Worm (Caenorhabditis elegans) whole organism, L2 larva: Measurements from ENCODE around the gene F17H10.4.

Experiments
- C34F6.9 ChIP-seq: fragments of 150-350 bp; optimal IDR thresholded peaks from 2 replicates; lab custom pipeline; 2014; ENCODE audit warnings: missing biosample characterization, missing genetic modification characterization
- F13H6.1 ChIP-seq: sonication (generic microtip); optimal IDR thresholded peaks from 2 replicates; lab custom pipeline; 2016; ENCODE audit warnings: missing genetic modification characterization, missing compliant biosample characterization
- R02D3.7 ChIP-seq: fragments of 150-350 bp; optimal IDR thresholded peaks from 2 replicates; lab custom pipeline; 2014; ENCODE audit warnings: missing biosample characterization, missing genetic modification characterization
- Y55F3AM.14 ChIP-seq: fragments of 200-800 bp; sonication (Bioruptor generic); optimal IDR thresholded peaks from 2 replicates; lab custom pipeline; 2018; ENCODE audit warnings: mild to moderate bottlenecking, missing genetic modification characterization, missing compliant biosample characterization
- ZK546.5 ChIP-seq: sonication (generic microtip); optimal IDR thresholded peaks from 2 replicates; lab custom pipeline; 2017; ENCODE audit warnings: missing biosample characterization, missing genetic modification characterization
- alr-1 ChIP-seq: fragments of 150-350 bp; optimal IDR thresholded peaks from 2 replicates; lab custom pipeline; 2014; ENCODE audit warnings: missing biosample characterization, missing genetic modification characterization
- aly-2 ChIP-seq: fragments of 150-350 bp; optimal IDR thresholded peaks from 2 replicates; lab custom pipeline; 2014; ENCODE audit warnings: missing biosample characterization, missing genetic modification characterization
- ama-1 ChIP-seq: fragments of 150-350 bp; optimal IDR thresholded peaks from 2 replicates; lab custom pipeline; 2018; ENCODE audit warnings: inconsistent platforms
- blmp-1 ChIP-seq: sonication (generic microtip); optimal IDR thresholded peaks from 2 replicates; lab custom pipeline; 2017; ENCODE audit warnings: missing genetic modification characterization, mild to moderate bottlenecking, missing compliant biosample characterization, antibody characterized with exemption, moderate library complexity; ENCODE audit not compliant: insufficient read depth
- ceh-16 ChIP-seq: fragments of 150-350 bp; optimal IDR thresholded peaks from 2 replicates; lab custom pipeline; 2014; ENCODE audit warnings: missing biosample characterization, missing genetic modification characterization
- ceh-82 ChIP-seq: fragments of 150-350 bp; optimal IDR thresholded peaks from 2 replicates; lab custom pipeline; 2014; ENCODE audit warnings: missing biosample characterization, missing genetic modification characterization
- crh-2 ChIP-seq: sonication (generic microtip); optimal IDR thresholded peaks from 2 replicates; lab custom pipeline; 2017; ENCODE audit warnings: missing biosample characterization, missing genetic modification characterization
- dmd-4 ChIP-seq: sonication (generic microtip); optimal IDR thresholded peaks from 2 replicates; lab custom pipeline; 2017; ENCODE audit warnings: missing biosample characterization, missing genetic modification characterization
- egl-27 ChIP-seq: sonication (generic microtip); optimal IDR thresholded peaks from 3 replicates; lab custom pipeline; 2017; ENCODE audit warnings: missing biosample characterization, missing genetic modification reagents, missing genetic modification characterization
- elt-1 ChIP-seq: fragments of 150-350 bp; optimal IDR thresholded peaks from 2 replicates; lab custom pipeline; 2014; ENCODE audit warnings: missing biosample characterization, missing genetic modification characterization
- elt-3 ChIP-seq: sonication (generic microtip); optimal IDR thresholded peaks from 2 replicates; lab custom pipeline; 2017; ENCODE audit warnings: missing biosample characterization, missing genetic modification characterization
- fos-1 ChIP-seq: fragments of 150-350 bp; optimal IDR thresholded peaks from 2 replicates; lab custom pipeline; 2014; ENCODE audit warnings: missing biosample characterization, missing genetic modification characterization
- gmeb-1 ChIP-seq: fragments of 150-350 bp; optimal IDR thresholded peaks from 2 replicates; lab custom pipeline; 2014; ENCODE audit warnings: missing biosample characterization, missing genetic modification characterization
- lin-11 ChIP-seq: fragments of 150-350 bp; sonication (generic microtip); optimal IDR thresholded peaks from 2 replicates; lab custom pipeline; 2014; ENCODE audit warnings: missing biosample characterization, missing genetic modification characterization, inconsistent platforms, mixed read lengths
- lin-13 ChIP-seq: fragments of 150-350 bp; optimal IDR thresholded peaks from 2 replicates; lab custom pipeline; 2014; ENCODE audit warnings: missing biosample characterization, missing genetic modification reagents, missing genetic modification characterization
- lin-39 ChIP-seq: fragments of 150-350 bp; optimal IDR thresholded peaks from 2 replicates; lab custom pipeline; 2014; ENCODE audit warnings: missing biosample characterization, missing genetic modification reagents, missing genetic modification characterization
- lsy-2 ChIP-seq, 2 experiments: fragments of 150-350 bp in 1 of 2; sonication (generic microtip) in 1 of 2; optimal IDR thresholded peaks; 2 replicates each; lab custom pipeline; 2014 to 2017; ENCODE audit warnings: missing biosample characterization in 2 of 2, missing genetic modification characterization in 2 of 2
- mab-5 ChIP-seq: fragments of 150-350 bp; optimal IDR thresholded peaks from 2 replicates; lab custom pipeline; 2014; ENCODE audit warnings: missing biosample characterization, missing genetic modification characterization
- mbf-1 ChIP-seq: sonication (generic microtip); optimal IDR thresholded peaks from 2 replicates; lab custom pipeline; 2017; ENCODE audit warnings: missing biosample characterization, missing genetic modification characterization
- mdl-1 ChIP-seq, 2 experiments: fragments of 150-350 bp in 1 of 2; sonication (generic microtip) in 1 of 2; optimal IDR thresholded peaks; 2 replicates each; lab custom pipeline; 2017; ENCODE audit warnings: missing biosample characterization in 2 of 2, missing genetic modification characterization in 2 of 2
- nhr-10 ChIP-seq: sonication (generic microtip); optimal IDR thresholded peaks from 2 replicates; lab custom pipeline; 2017; ENCODE audit warnings: missing biosample characterization, missing genetic modification characterization
- nhr-11 ChIP-seq: fragments of 150-350 bp; optimal IDR thresholded peaks from 2 replicates; lab custom pipeline; 2014; ENCODE audit warnings: missing biosample characterization, missing genetic modification characterization
- nhr-12 ChIP-seq: fragments of 150-350 bp; optimal IDR thresholded peaks from 2 replicates; lab custom pipeline; 2014; ENCODE audit warnings: missing biosample characterization, missing genetic modification characterization
- nhr-129 ChIP-seq: fragments of 150-350 bp; optimal IDR thresholded peaks from 2 replicates; lab custom pipeline; 2014; ENCODE audit warnings: missing biosample characterization, missing genetic modification characterization
- nhr-21 ChIP-seq: fragments of 150-350 bp; optimal IDR thresholded peaks from 2 replicates; lab custom pipeline; 2014; ENCODE audit warnings: missing biosample characterization, missing genetic modification characterization
- nhr-23 ChIP-seq: fragments of 150-350 bp; optimal IDR thresholded peaks from 2 replicates; lab custom pipeline; 2014; ENCODE audit warnings: missing biosample characterization, missing genetic modification reagents, missing genetic modification characterization
- nhr-237 ChIP-seq: fragments of 150-350 bp; optimal IDR thresholded peaks from 2 replicates; lab custom pipeline; 2014; ENCODE audit warnings: missing biosample characterization, missing genetic modification characterization
- nhr-25 ChIP-seq: fragments of 150-350 bp; sonication (generic microtip); optimal IDR thresholded peaks from 3 replicates; lab custom pipeline; 2014; ENCODE audit warnings: missing biosample characterization, missing genetic modification characterization
- nhr-6 ChIP-seq: fragments of 150-350 bp; optimal IDR thresholded peaks from 2 replicates; lab custom pipeline; 2014; ENCODE audit warnings: missing biosample characterization, missing genetic modification characterization
- nhr-77 ChIP-seq: fragments of 150-350 bp; optimal IDR thresholded peaks from 2 replicates; lab custom pipeline; 2014; ENCODE audit warnings: missing biosample characterization, missing genetic modification characterization
- peb-1 ChIP-seq: fragments of 150-350 bp; optimal IDR thresholded peaks from 2 replicates; lab custom pipeline; 2014; ENCODE audit warnings: missing biosample characterization, missing genetic modification characterization
- sem-4 ChIP-seq: fragments of 150-350 bp; optimal IDR thresholded peaks from 2 replicates; lab custom pipeline; 2014; ENCODE audit warnings: missing biosample characterization, missing genetic modification reagents, missing genetic modification characterization
- skn-1 ChIP-seq: sonication (generic microtip); optimal IDR thresholded peaks from 2 replicates; lab custom pipeline; 2017; ENCODE audit warnings: missing biosample characterization, missing genetic modification characterization
- sma-3 ChIP-seq: sonication (generic microtip); optimal IDR thresholded peaks from 2 replicates; lab custom pipeline; 2016; ENCODE audit warnings: missing genetic modification reagents, missing genetic modification characterization, missing compliant biosample characterization
- sma-9 ChIP-seq, 2 experiments: fragments of 150-350 bp in 1 of 2; sonication (generic microtip) in 1 of 2; optimal IDR thresholded peaks; 2 replicates each; lab custom pipeline; 2014 to 2016; ENCODE audit warnings: missing genetic modification characterization in 2 of 2, mild to moderate bottlenecking in 1 of 2, missing biosample characterization in 1 of 2, missing compliant biosample characterization in 1 of 2, missing genetic modification reagents in 1 of 2, moderate library complexity in 1 of 2
- snpc-4 ChIP-seq: fragments of 150-350 bp; optimal IDR thresholded peaks from 2 replicates; lab custom pipeline; 2014; ENCODE audit warnings: missing biosample characterization, missing genetic modification characterization
- unc-39 ChIP-seq: fragments of 150-350 bp; optimal IDR thresholded peaks from 2 replicates; lab custom pipeline; 2014; ENCODE audit warnings: missing biosample characterization, missing genetic modification characterization
- unc-62 ChIP-seq: fragments of 150-350 bp; optimal IDR thresholded peaks from 2 replicates; lab custom pipeline; 2014; ENCODE audit warnings: missing biosample characterization, missing genetic modification reagents, missing genetic modification characterization
- zag-1 ChIP-seq: fragments of 150-350 bp; optimal IDR thresholded peaks from 2 replicates; lab custom pipeline; 2014; ENCODE audit warnings: missing biosample characterization, missing genetic modification characterization
- ztf-1 ChIP-seq: fragments of 200-800 bp; sonication (Bioruptor generic); conservative IDR thresholded peaks from 2 replicates; pipeline ENCODE4 v1.3.6; 2022; ENCODE audit warnings: missing genetic modification characterization, missing compliant biosample characterization
- ztf-11 ChIP-seq: sonication (generic microtip); optimal IDR thresholded peaks from 2 replicates; lab custom pipeline; 2017; ENCODE audit warnings: missing biosample characterization, missing genetic modification characterization
- ztf-4 ChIP-seq: fragments of 150-350 bp; optimal IDR thresholded peaks from 2 replicates; lab custom pipeline; 2014; ENCODE audit warnings: missing biosample characterization, missing genetic modification characterization

F17H10.4 gene

ce11 chrX:13165686-13166085 is 39.4 kb upstream of the F17H10.4 start:
- TF ChIP-seq unc-39, result no peak
- no peak for TF ChIP-seq nhr-129 (tag; lab: Kevin White, UChicago)
- TF ChIP-seq mbf-1 (tag; lab: Kevin White, UChicago), result no peak
- peak; percentile 14 for TF ChIP-seq nhr-77
- no peak for TF ChIP-seq nhr-11 (tag; lab: Kevin White, UChicago)
- peak; percentile 96 for TF ChIP-seq fos-1
- no peak for TF ChIP-seq ceh-16 (tag; lab: Kevin White, UChicago)
- TF ChIP-seq lin-13 (GFP tag; lab: Kevin White, UChicago), result no peak
- no peak for TF ChIP-seq ceh-82 (tag; lab: Kevin White, UChicago)
- no peak for TF ChIP-seq nhr-25 (tag; lab: Kevin White, UChicago)
- TF ChIP-seq nhr-237 (tag; lab: Kevin White, UChicago), result no peak
- no peak for TF ChIP-seq ama-1 (lab: Kevin White, UChicago)
- peak; percentile 64 for TF ChIP-seq F13H6.1
- no peak for TF ChIP-seq R02D3.7
- TF ChIP-seq nhr-12 (tag; lab: Kevin White, UChicago), result no peak
- no peak for TF ChIP-seq zag-1 (tag; lab: Kevin White, UChicago)
- no peak for TF ChIP-seq dmd-4 (tag; lab: Kevin White, UChicago)
- no peak for TF ChIP-seq mab-5 (tag; lab: Kevin White, UChicago)
- peak in 1 of 2 experiments; percentile 32 for TF ChIP-seq lsy-2 (tag; optimal IDR thresholded peaks at IDR 0.05; lab: Kevin White, UChicago)
- TF ChIP-seq alr-1 (tag; lab: Kevin White, UChicago), result no peak
- TF ChIP-seq egl-27 (tag; lab: Kevin White, UChicago), result peak; percentile 75
- no peak for TF ChIP-seq peb-1 (tag; lab: Kevin White, UChicago)
- TF ChIP-seq ZK546.5 (tag; lab: Kevin White, UChicago), result no peak
- TF ChIP-seq nhr-10, result no peak
- no peak for TF ChIP-seq elt-1 (tag; lab: Kevin White, UChicago)
- no peak for TF ChIP-seq C34F6.9 (tag; lab: Kevin White, UChicago)
- peak; percentile 67 for TF ChIP-seq crh-2 (tag; lab: Kevin White, UChicago)
- TF ChIP-seq gmeb-1 (tag; lab: Kevin White, UChicago), result peak; percentile 63
- no peak for TF ChIP-seq sem-4 (tag; lab: Kevin White, UChicago)
- TF ChIP-seq mdl-1 (tag; optimal IDR thresholded peaks at IDR 0.05; lab: Kevin White, UChicago), result peak in 1 of 2 experiments; percentile 28
- TF ChIP-seq sma-3, result peak; percentile 55
- no peak for TF ChIP-seq lin-39 (tag; lab: Kevin White, UChicago)
- TF ChIP-seq nhr-6, result no peak
- no peak for TF ChIP-seq ztf-11
- no peak for TF ChIP-seq snpc-4 (tag; lab: Kevin White, UChicago)
- TF ChIP-seq sma-9 (GFP tag; optimal IDR thresholded peaks at IDR 0.05; lab: Kevin White, UChicago), result peak; percentile 84
- no peak for TF ChIP-seq sma-9 (tag; optimal IDR thresholded peaks at IDR 0.05; lab: Kevin White, UChicago)
- peak; percentile 56 for TF ChIP-seq nhr-21 (tag; lab: Kevin White, UChicago)
- TF ChIP-seq blmp-1 (tag; lab: Kevin White, UChicago), result peak; percentile 47
- no peak for TF ChIP-seq Y55F3AM.14
- no peak for TF ChIP-seq elt-3 (tag; lab: Kevin White, UChicago)

- TF ChIP-seq crh-2 (tag; lab: Kevin White, UChicago) (no peak), unc-39 (no peak), F13H6.1 (no peak), mdl-1 (tag; optimal IDR thresholded peaks at IDR 0.05; lab: Kevin White, UChicago) (no peak), nhr-77 (no peak), nhr-10 (no peak), ztf-1 (GFP tag; lab: Robert Waterston, UW) (no peak), lin-13 (GFP tag; lab: Kevin White, UChicago) (no peak), nhr-21 (tag; lab: Kevin White, UChicago) (peak; percentile 40), ceh-82 (tag; lab: Kevin White, UChicago) (no peak), aly-2 (tag; lab: Kevin White, UChicago) (no peak), zag-1 (tag; lab: Kevin White, UChicago) (no peak), mab-5 (tag; lab: Kevin White, UChicago) (no peak), sem-4 (tag; lab: Kevin White, UChicago) (peak; percentile 8), nhr-129 (tag; lab: Kevin White, UChicago) (peak; percentile 49), nhr-237 (tag; lab: Kevin White, UChicago) (no peak), nhr-6 (no peak), nhr-23 (no peak), lsy-2 (tag; optimal IDR thresholded peaks at IDR 0.05; lab: Kevin White, UChicago) (no peak), ZK546.5 (tag; lab: Kevin White, UChicago) (no peak), mbf-1 (tag; lab: Kevin White, UChicago) (no peak), alr-1 (tag; lab: Kevin White, UChicago) (no peak), ceh-16 (tag; lab: Kevin White, UChicago) (peak; percentile 17), blmp-1 (tag; lab: Kevin White, UChicago) (no peak), sma-9 (GFP tag; optimal IDR thresholded peaks at IDR 0.05; lab: Kevin White, UChicago) (peak; percentile 10), sma-9 (tag; optimal IDR thresholded peaks at IDR 0.05; lab: Kevin White, UChicago) (no peak), ztf-4 (tag; lab: Kevin White, UChicago) (no peak), lin-11 (tag; lab: Kevin White, UChicago) (no peak), sma-3 (no peak), skn-1 (tag; lab: Kevin White, UChicago) (no peak), egl-27 (tag; lab: Kevin White, UChicago) (no peak), C34F6.9 (tag; lab: Kevin White, UChicago) (no peak), lin-39 (tag; lab: Kevin White, UChicago) (no peak), nhr-11 (tag; lab: Kevin White, UChicago) (no peak), R02D3.7 (no peak), ztf-11 (no peak), ama-1 (lab: Kevin White, UChicago) (no peak), unc-62 (GFP tag; lab: Kevin White, UChicago) (no peak), elt-1 (tag; lab: Kevin White, UChicago) (no peak), nhr-25 (tag; lab: Kevin White, UChicago) (peak; percentile 43)
Measured at ce11 chrX:13164301-13164700, 38.0 kb upstream of the F17H10.4 start.
